Worm (Caenorhabditis elegans) whole organism, L1 larva: ENCODE data around the gene tsp-18.

Experiments
- Y116A8C.19 ChIP-seq: sonication (generic microtip); optimal IDR thresholded peaks from 2 replicates; lab custom pipeline; 2016; ENCODE audit warnings: missing compliant biosample characterization, missing genetic modification characterization, borderline replicate concordance
- blmp-1 ChIP-seq: fragments of 150-350 bp; optimal IDR thresholded peaks from 2 replicates; lab custom pipeline; 2014; ENCODE audit warnings: missing biosample characterization, missing genetic modification characterization
- ceh-8 ChIP-seq: fragments of 200-800 bp; sonication (Bioruptor generic); optimal IDR thresholded peaks from 2 replicates; lab custom pipeline; 2018; ENCODE audit warnings: mild to moderate bottlenecking, missing genetic modification characterization, moderate library complexity, missing compliant biosample characterization
- ceh-82 ChIP-seq, 3 experiments: fragments of 150-350 bp in 1 of 3; sonication (generic microtip) in 2 of 3; optimal IDR thresholded peaks; 2 replicates each; lab custom pipeline; 2014 to 2017; ENCODE audit warnings: missing biosample characterization in 3 of 3, missing genetic modification characterization in 3 of 3
- ceh-90 ChIP-seq: sonication (generic microtip); optimal IDR thresholded peaks from 2 replicates; lab custom pipeline; 2016; ENCODE audit warnings: missing genetic modification characterization, missing compliant biosample characterization
- dpl-1 ChIP-seq, 3 experiments: fragments of 150-350 bp in 2 of 3; sonication (generic microtip) in 1 of 3; optimal IDR thresholded peaks; 2 replicates each; lab custom pipeline; 2014 to 2017; ENCODE audit warnings: missing biosample characterization in 3 of 3, missing genetic modification characterization in 3 of 3, missing genetic modification reagents in 3 of 3
- dsc-1 ChIP-seq: sonication (generic microtip); optimal IDR thresholded peaks from 2 replicates; lab custom pipeline; 2016; ENCODE audit warnings: mild to moderate bottlenecking, missing genetic modification characterization, missing compliant biosample characterization
- efl-1 ChIP-seq, 4 experiments: fragments of 150-350 bp; optimal IDR thresholded peaks in 3 of 4; peaks in 1 of 4; 1 replicate in 1 of 4; 2 replicates in 3 of 4; lab custom pipeline; 2014; ENCODE audit warnings: missing biosample characterization in 2 of 4, missing genetic modification characterization in 2 of 4, missing genetic modification reagents in 2 of 4
- egl-13 ChIP-seq: sonication (generic microtip); optimal IDR thresholded peaks from 2 replicates; lab custom pipeline; 2016; ENCODE audit warnings: missing genotype, missing genetic modification reagents, missing genetic modification characterization, missing compliant biosample characterization
- elt-3 ChIP-seq, 6 experiments: fragments of 150-350 bp in 1 of 6; sonication (generic microtip); optimal IDR thresholded peaks; 2 replicates each; lab custom pipeline; 2017 to 2018; ENCODE audit warnings: missing biosample characterization in 6 of 6, missing genetic modification characterization in 6 of 6, inconsistent platforms in 1 of 6
- fkh-10 ChIP-seq: sonication (generic microtip); optimal IDR thresholded peaks from 2 replicates; lab custom pipeline; 2017; ENCODE audit warnings: missing biosample characterization, missing genetic modification reagents, missing genetic modification characterization
- fkh-4 ChIP-seq: sonication (generic microtip); optimal IDR thresholded peaks from 2 replicates; lab custom pipeline; 2016; ENCODE audit warnings: missing compliant biosample characterization, missing genetic modification characterization, borderline replicate concordance
- fos-1 ChIP-seq: fragments of 150-350 bp; optimal IDR thresholded peaks from 2 replicates; lab custom pipeline; 2014; ENCODE audit warnings: missing biosample characterization, missing genetic modification characterization
- grh-1 ChIP-seq: fragments of 200-800 bp; sonication (Bioruptor generic); IDR thresholded peaks from 2 replicates; pipeline ENCODE4 v1.3.6; 2022; ENCODE audit warnings: missing genetic modification reagents, missing genetic modification characterization, missing compliant biosample characterization
- irx-1 ChIP-seq: sonication (generic microtip); optimal IDR thresholded peaks from 2 replicates; lab custom pipeline; 2016; ENCODE audit warnings: missing genetic modification characterization, missing compliant biosample characterization
- jun-1 ChIP-seq: fragments of 150-350 bp; optimal IDR thresholded peaks from 2 replicates; lab custom pipeline; 2014; ENCODE audit warnings: missing biosample characterization, missing genetic modification reagents, missing genetic modification characterization
- lin-13 ChIP-seq: fragments of 150-350 bp; optimal IDR thresholded peaks from 2 replicates; lab custom pipeline; 2014; ENCODE audit warnings: missing biosample characterization, missing genetic modification reagents, missing genetic modification characterization
- lin-14 ChIP-seq: fragments of 200-800 bp; sonication (Bioruptor generic); optimal IDR thresholded peaks from 2 replicates; lab custom pipeline; 2018; ENCODE audit warnings: mild to moderate bottlenecking, missing genetic modification characterization, moderate library complexity, missing compliant biosample characterization
- lin-15B ChIP-seq: fragments of 150-350 bp; sonication (generic microtip); optimal IDR thresholded peaks from 3 replicates; lab custom pipeline; 2014; ENCODE audit warnings: missing biosample characterization, missing genetic modification characterization
- lsy-2 ChIP-seq, 2 experiments: fragments of 150-350 bp; optimal IDR thresholded peaks; 2 replicates each; lab custom pipeline; 2014; ENCODE audit warnings: missing biosample characterization in 2 of 2, missing genetic modification characterization in 2 of 2
- nhr-11 ChIP-seq: fragments of 150-350 bp; optimal IDR thresholded peaks from 2 replicates; lab custom pipeline; 2014; ENCODE audit warnings: missing biosample characterization, missing genetic modification characterization
- nhr-12 ChIP-seq: sonication (generic microtip); optimal IDR thresholded peaks from 2 replicates; lab custom pipeline; 2017; ENCODE audit warnings: missing biosample characterization, missing genetic modification characterization
- nhr-28 ChIP-seq: fragments of 150-350 bp; optimal IDR thresholded peaks from 2 replicates; lab custom pipeline; 2014; ENCODE audit warnings: missing biosample characterization, missing genetic modification characterization
- nhr-47 ChIP-seq: sonication (generic microtip); optimal IDR thresholded peaks from 2 replicates; lab custom pipeline; 2016; ENCODE audit warnings: mild to moderate bottlenecking, missing genetic modification characterization, moderate library complexity, missing compliant biosample characterization
- nhr-76 ChIP-seq: sonication (generic microtip); optimal IDR thresholded peaks from 2 replicates; lab custom pipeline; 2017; ENCODE audit warnings: missing biosample characterization, missing genetic modification characterization
- pag-3 ChIP-seq: sonication (generic microtip); optimal IDR thresholded peaks from 2 replicates; lab custom pipeline; 2017; ENCODE audit warnings: missing genetic modification characterization, mild to moderate bottlenecking, missing compliant biosample characterization, antibody characterized with exemption, borderline replicate concordance; ENCODE audit not compliant: insufficient read depth
- pqm-1 ChIP-seq: sonication (generic microtip); optimal IDR thresholded peaks from 3 replicates; lab custom pipeline; 2017; ENCODE audit warnings: missing biosample characterization, missing genetic modification characterization
- rnt-1 ChIP-seq: sonication (generic microtip); optimal IDR thresholded peaks from 2 replicates; lab custom pipeline; 2016; ENCODE audit warnings: mild to moderate bottlenecking, missing genetic modification characterization, moderate library complexity, missing compliant biosample characterization
- snpc-4 ChIP-seq: fragments of 150-350 bp; optimal IDR thresholded peaks from 2 replicates; lab custom pipeline; 2014; ENCODE audit warnings: missing biosample characterization, missing genetic modification characterization
- sup-37 ChIP-seq: fragments of 200-800 bp; sonication (Bioruptor generic); optimal IDR thresholded peaks from 2 replicates; lab custom pipeline; 2018; ENCODE audit warnings: mild to moderate bottlenecking, missing genetic modification characterization, missing compliant biosample characterization
- swsn-7 ChIP-seq: sonication (generic microtip); optimal IDR thresholded peaks from 2 replicates; lab custom pipeline; 2016; ENCODE audit warnings: missing genetic modification characterization, missing compliant biosample characterization
- tlp-1 ChIP-seq: fragments of 150-350 bp; optimal IDR thresholded peaks from 2 replicates; lab custom pipeline; 2014; ENCODE audit warnings: missing biosample characterization, missing genetic modification characterization
- unc-30 ChIP-seq: sonication (generic microtip); optimal IDR thresholded peaks from 2 replicates; lab custom pipeline; 2017; ENCODE audit warnings: missing biosample characterization, missing genetic modification characterization
- unc-62 ChIP-seq: fragments of 150-350 bp; optimal IDR thresholded peaks from 2 replicates; lab custom pipeline; 2014; ENCODE audit warnings: missing biosample characterization, missing genetic modification reagents, missing genetic modification characterization
- unc-98 ChIP-seq: fragments of 200-800 bp; sonication (Bioruptor generic); IDR thresholded peaks from 2 replicates; pipeline ENCODE4 v1.3.6; 2022; ENCODE audit warnings: missing genetic modification characterization, missing compliant biosample characterization
- ztf-11 ChIP-seq, 2 experiments: sonication (generic microtip); optimal IDR thresholded peaks; 2 replicates each; lab custom pipeline; 2016 to 2017; ENCODE audit warnings: missing genetic modification characterization in 2 of 2, missing biosample characterization in 1 of 2, missing compliant biosample characterization in 1 of 2
- ztf-4 ChIP-seq: fragments of 150-350 bp; optimal IDR thresholded peaks from 2 replicates; lab custom pipeline; 2014; ENCODE audit warnings: missing biosample characterization, missing genetic modification characterization

The tsp-18 gene

ce11 chrII:5899865-5900486 is 4.4 kb upstream of the tsp-18 start:
- peak; percentile 55 for TF ChIP-seq blmp-1 (tag; lab: Kevin White, UChicago)
- TF ChIP-seq dpl-1 (GFP tag; optimal IDR thresholded peaks at IDR 0.05; lab: Kevin White, UChicago) = no peak

ce11 chrII:5901407-5902026 is 2.8 kb upstream of the tsp-18 start:
- TF ChIP-seq pag-3 (tag; lab: Kevin White, UChicago) (no peak), snpc-4 (no peak), fkh-4 (tag; lab: Kevin White, UChicago) (no peak), ceh-82 (tag; optimal IDR thresholded peaks at IDR 0.05; lab: Kevin White, UChicago) (peak in 1 of 3 experiments; percentile 7), lin-14 (peak; percentile 21), elt-3 (tag; optimal IDR thresholded peaks at IDR 0.05; lab: Kevin White, UChicago) (no peak), efl-1 (optimal IDR thresholded peaks at IDR 0.05; lab: Kevin White, UChicago) (no peak), efl-1 (GFP tag; optimal IDR thresholded peaks at IDR 0.05 in 1 of 2; lab: Kevin White, UChicago) (peak in 1 of 2 experiments; percentile 71), nhr-76 (no peak), Y116A8C.19 (tag; lab: Kevin White, UChicago) (no peak), fkh-10 (no peak), dsc-1 (tag; lab: Kevin White, UChicago) (no peak), unc-98 (GFP tag; lab: Robert Waterston, UW) (no peak), lsy-2 (tag; optimal IDR thresholded peaks at IDR 0.05; lab: Kevin White, UChicago) (no peak), ztf-4 (peak; percentile 58), ceh-8 (GFP tag; lab: Kevin White, UChicago) (peak; percentile 68), irx-1 (tag; lab: Kevin White, UChicago) (no peak), lin-13 (GFP tag; lab: Kevin White, UChicago) (no peak), grh-1 (no peak), jun-1 (peak; percentile 23), tlp-1 (tag; lab: Kevin White, UChicago) (no peak), ztf-11 (tag; optimal IDR thresholded peaks at IDR 0.05; lab: Kevin White, UChicago) (peak in 1 of 2 experiments; percentile 12), fos-1 (tag; lab: Kevin White, UChicago) (no peak), ceh-90 (tag; lab: Kevin White, UChicago) (no peak), nhr-47 (tag; lab: Kevin White, UChicago) (peak; percentile 12), nhr-28 (tag; lab: Kevin White, UChicago) (no peak), sup-37 (GFP tag; lab: Kevin White, UChicago) (no peak), egl-13 (no peak), rnt-1 (peak; percentile 20), swsn-7 (peak; percentile 2), blmp-1 (tag; lab: Kevin White, UChicago) (peak; percentile 66), unc-30 (no peak), lin-15B (tag; lab: Kevin White, UChicago) (no peak), nhr-12 (tag; lab: Kevin White, UChicago) (no peak), unc-62 (GFP tag; lab: Kevin White, UChicago) (no peak), nhr-11 (tag; lab: Kevin White, UChicago) (no peak), pqm-1 (tag; lab: Kevin White, UChicago) (no peak)

- no peak for TF ChIP-seq grh-1
- TF ChIP-seq pqm-1 (tag; lab: Kevin White, UChicago) = no peak
- TF ChIP-seq lin-14 = no peak
These were observed 2.2 kb upstream of the tsp-18 start for ce11 chrII:5902139-5902538.
